Fruit fly (Drosophila melanogaster): ENCODE data around the gene CG8960.

DNA sequence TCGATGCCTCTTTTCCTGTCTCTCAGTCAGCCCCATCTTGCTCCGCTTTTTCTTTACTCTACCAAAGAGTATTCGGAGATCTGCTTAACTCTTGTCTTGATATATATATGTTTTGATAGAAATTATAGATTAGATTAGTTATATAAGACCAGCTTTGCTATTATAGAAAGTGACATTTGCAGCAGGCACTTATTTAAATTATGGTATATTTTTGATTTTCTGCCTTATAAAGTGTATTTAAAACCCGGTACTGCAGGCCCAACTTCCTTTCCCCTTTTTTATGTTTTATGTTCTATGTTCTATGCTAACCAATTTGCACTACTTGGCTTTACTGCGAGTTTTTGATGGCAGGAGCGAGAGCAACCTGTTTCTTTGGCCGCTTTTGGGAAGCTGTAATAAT, 34.2 kb upstream of the CG8960 start:
- TF ChIP-seq CG8478 (optimal IDR thresholded peaks at IDR 0.05) (no peak), psq (optimal IDR thresholded peaks at IDR 0.05) (no peak), usp (GFP tag; optimal IDR thresholded peaks at IDR 0.05) (no peak), pan (optimal IDR thresholded peaks at IDR 0.05) (no peak), EcR (GFP tag; optimal IDR thresholded peaks at IDR 0.05) (no peak), Dll (optimal IDR thresholded peaks at IDR 0.05) (no peak)
